Worm (Caenorhabditis elegans) whole organism, L1 larva: Measurements from ENCODE around the gene nas-19.

Experiments used
- C04F5.9 ChIP-seq: sonication (generic microtip); optimal IDR thresholded peaks from 2 replicates; lab custom pipeline; 2016; ENCODE audit warnings: missing genetic modification characterization, missing compliant biosample characterization
- C16A3.4 ChIP-seq: fragments of 150-350 bp; optimal IDR thresholded peaks from 2 replicates; lab custom pipeline; 2014; ENCODE audit warnings: missing biosample characterization, missing genetic modification characterization
- C34B4.2 ChIP-seq: sonication (generic microtip); optimal IDR thresholded peaks from 2 replicates; lab custom pipeline; 2017; ENCODE audit warnings: mild to moderate bottlenecking, missing genetic modification characterization, missing compliant biosample characterization
- Y116A8C.19 ChIP-seq: sonication (generic microtip); optimal IDR thresholded peaks from 2 replicates; lab custom pipeline; 2016; ENCODE audit warnings: missing compliant biosample characterization, missing genetic modification characterization, borderline replicate concordance
- ceh-8 ChIP-seq: fragments of 200-800 bp; sonication (Bioruptor generic); optimal IDR thresholded peaks from 2 replicates; lab custom pipeline; 2018; ENCODE audit warnings: mild to moderate bottlenecking, missing genetic modification characterization, moderate library complexity, missing compliant biosample characterization
- ceh-88 ChIP-seq: fragments of 200-800 bp; sonication (Bioruptor generic); IDR thresholded peaks from 2 replicates; pipeline ENCODE4 v1.3.6; 2022; ENCODE audit warnings: missing genetic modification characterization, missing compliant biosample characterization
- ceh-90 ChIP-seq: sonication (generic microtip); optimal IDR thresholded peaks from 2 replicates; lab custom pipeline; 2016; ENCODE audit warnings: missing genetic modification characterization, missing compliant biosample characterization
- ces-1 ChIP-seq: fragments of 150-350 bp; optimal IDR thresholded peaks from 2 replicates; lab custom pipeline; 2014; ENCODE audit warnings: missing biosample characterization, missing genetic modification reagents, missing genetic modification characterization
- dsc-1 ChIP-seq: sonication (generic microtip); optimal IDR thresholded peaks from 2 replicates; lab custom pipeline; 2016; ENCODE audit warnings: mild to moderate bottlenecking, missing genetic modification characterization, missing compliant biosample characterization
- fkh-10 ChIP-seq: sonication (generic microtip); optimal IDR thresholded peaks from 2 replicates; lab custom pipeline; 2017; ENCODE audit warnings: missing biosample characterization, missing genetic modification reagents, missing genetic modification characterization
- fkh-4 ChIP-seq: sonication (generic microtip); optimal IDR thresholded peaks from 2 replicates; lab custom pipeline; 2016; ENCODE audit warnings: missing compliant biosample characterization, missing genetic modification characterization, borderline replicate concordance
- grh-1 ChIP-seq: fragments of 200-800 bp; sonication (Bioruptor generic); IDR thresholded peaks from 2 replicates; pipeline ENCODE4 v1.3.6; 2022; ENCODE audit warnings: missing genetic modification reagents, missing genetic modification characterization, missing compliant biosample characterization
- hlh-17 ChIP-seq: fragments of 200-800 bp; sonication (Bioruptor generic); optimal IDR thresholded peaks from 2 replicates; lab custom pipeline; 2018; ENCODE audit warnings: missing genetic modification characterization, mild to moderate bottlenecking, missing compliant biosample characterization, moderate library complexity, borderline replicate concordance
- hlh-4 ChIP-seq: sonication (generic microtip); optimal IDR thresholded peaks from 2 replicates; lab custom pipeline; 2016; ENCODE audit warnings: mild to moderate bottlenecking, missing genetic modification characterization, missing compliant biosample characterization
- hpl-2 ChIP-seq: fragments of 150-350 bp; optimal IDR thresholded peaks from 2 replicates; lab custom pipeline; 2014; ENCODE audit warnings: missing biosample characterization, missing genetic modification reagents, missing genetic modification characterization
- jun-1 ChIP-seq: fragments of 150-350 bp; optimal IDR thresholded peaks from 2 replicates; lab custom pipeline; 2014; ENCODE audit warnings: missing biosample characterization, missing genetic modification reagents, missing genetic modification characterization
- lin-14 ChIP-seq: fragments of 200-800 bp; sonication (Bioruptor generic); optimal IDR thresholded peaks from 2 replicates; lab custom pipeline; 2018; ENCODE audit warnings: mild to moderate bottlenecking, missing genetic modification characterization, moderate library complexity, missing compliant biosample characterization
- lin-35 ChIP-seq, 2 experiments: fragments of 150-350 bp; optimal IDR thresholded peaks; 2 replicates each; lab custom pipeline; 2014; ENCODE audit warnings: missing biosample characterization in 2 of 2, missing genetic modification characterization in 2 of 2, missing genetic modification reagents in 2 of 2
- lir-3 ChIP-seq: sonication (generic microtip); optimal IDR thresholded peaks from 2 replicates; lab custom pipeline; 2016; ENCODE audit warnings: mild to moderate bottlenecking, missing genetic modification characterization, moderate library complexity, missing compliant biosample characterization; ENCODE audit not compliant: poor library complexity
- nhr-19 ChIP-seq: fragments of 200-800 bp; sonication (Bioruptor generic); conservative IDR thresholded peaks from 2 replicates; pipeline ENCODE4 v1.3.6; 2022; ENCODE audit warnings: missing genetic modification characterization, missing compliant biosample characterization
- nhr-47 ChIP-seq: sonication (generic microtip); optimal IDR thresholded peaks from 2 replicates; lab custom pipeline; 2016; ENCODE audit warnings: mild to moderate bottlenecking, missing genetic modification characterization, moderate library complexity, missing compliant biosample characterization
- nhr-71 ChIP-seq: sonication (generic microtip); optimal IDR thresholded peaks from 2 replicates; lab custom pipeline; 2016; ENCODE audit warnings: mild to moderate bottlenecking, missing genetic modification characterization, moderate library complexity, missing compliant biosample characterization
- pag-3 ChIP-seq: sonication (generic microtip); optimal IDR thresholded peaks from 2 replicates; lab custom pipeline; 2017; ENCODE audit warnings: missing genetic modification characterization, mild to moderate bottlenecking, missing compliant biosample characterization, antibody characterized with exemption, borderline replicate concordance; ENCODE audit not compliant: insufficient read depth
- rnt-1 ChIP-seq: sonication (generic microtip); optimal IDR thresholded peaks from 2 replicates; lab custom pipeline; 2016; ENCODE audit warnings: mild to moderate bottlenecking, missing genetic modification characterization, moderate library complexity, missing compliant biosample characterization
- skn-1 ChIP-seq: fragments of 150-350 bp; optimal IDR thresholded peaks from 2 replicates; lab custom pipeline; 2014; ENCODE audit warnings: missing biosample characterization, missing genetic modification characterization
- sox-4 ChIP-seq: sonication (generic microtip); optimal IDR thresholded peaks from 2 replicates; lab custom pipeline; 2016; ENCODE audit warnings: missing genetic modification characterization, missing compliant biosample characterization
- swsn-7 ChIP-seq: sonication (generic microtip); optimal IDR thresholded peaks from 2 replicates; lab custom pipeline; 2016; ENCODE audit warnings: missing genetic modification characterization, missing compliant biosample characterization
- tbx-2 ChIP-seq: sonication (generic microtip); optimal IDR thresholded peaks from 2 replicates; lab custom pipeline; 2016; ENCODE audit warnings: missing genetic modification characterization, missing compliant biosample characterization
- unc-130 ChIP-seq: fragments of 150-350 bp; optimal IDR thresholded peaks from 2 replicates; lab custom pipeline; 2017; ENCODE audit warnings: missing biosample characterization, missing genetic modification characterization, inconsistent platforms
- unc-86 ChIP-seq: sonication (generic microtip); optimal IDR thresholded peaks from 2 replicates; lab custom pipeline; 2016; ENCODE audit warnings: missing genetic modification characterization, missing compliant biosample characterization
- xbp-1 ChIP-seq: sonication (generic microtip); optimal IDR thresholded peaks from 2 replicates; lab custom pipeline; 2016; ENCODE audit warnings: missing genetic modification characterization, missing compliant biosample characterization
- ztf-4 ChIP-seq: fragments of 150-350 bp; optimal IDR thresholded peaks from 2 replicates; lab custom pipeline; 2014; ENCODE audit warnings: missing biosample characterization, missing genetic modification characterization

nas-19 gene

DNA sequence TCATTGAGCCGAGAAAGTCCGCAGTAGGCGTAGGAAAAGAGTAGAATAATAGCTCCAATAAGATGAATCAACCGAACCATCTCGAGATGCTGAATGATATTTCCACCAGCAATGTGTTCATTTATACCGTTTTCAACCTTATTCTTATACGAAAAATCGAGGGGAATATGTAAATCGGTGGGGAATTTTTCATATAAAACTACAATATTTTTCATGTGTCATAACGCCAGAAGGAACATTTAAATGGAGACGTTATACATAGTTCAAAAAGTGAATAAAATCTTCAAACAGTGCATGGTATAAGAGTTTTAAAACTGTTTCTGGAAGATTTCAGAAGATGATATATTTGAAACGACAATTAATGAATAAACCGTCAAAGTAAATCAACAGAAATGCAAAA is at the start of gene nas-19:
Gene nas-19, minus strand, starts transcription at position 101 of the 400 bp plus-strand sequence.
- TF ChIP-seq unc-130 (tag; lab: Kevin White, UChicago) (no peak), ztf-4 (no peak), nhr-19 (GFP tag; lab: Robert Waterston, UW) (no peak), xbp-1 (no peak), sox-4 (tag; lab: Kevin White, UChicago) (no peak), hlh-17 (GFP tag; lab: Kevin White, UChicago) (no peak), C34B4.2 (tag; lab: Kevin White, UChicago) (no peak), unc-86 (tag; lab: Kevin White, UChicago) (no peak)

DNA sequence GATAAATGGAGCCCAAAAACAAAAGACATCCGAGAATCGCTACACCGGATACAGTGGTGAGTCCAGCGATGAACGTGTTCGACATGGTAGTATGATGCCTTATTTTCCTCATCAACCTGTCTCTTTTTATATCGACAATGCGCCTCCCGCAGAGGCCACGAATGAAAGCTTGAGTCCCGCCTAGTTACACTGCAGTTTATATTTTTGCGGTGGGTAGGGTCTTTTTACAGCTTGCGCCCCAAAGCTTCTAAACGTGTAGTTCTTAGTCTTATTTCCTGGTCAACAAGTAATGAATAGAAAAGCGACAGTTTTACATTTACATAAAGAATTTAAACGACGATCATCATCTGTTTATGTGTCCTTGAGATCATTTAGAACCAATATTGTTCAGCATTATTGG is 47.7 kb upstream of the nas-19 start, which contains the start of gene col-156:
Gene col-156, minus strand, starts transcription at position 101 of the 400 bp plus-strand sequence.
- TF ChIP-seq C04F5.9 (tag; lab: Kevin White, UChicago): no peak
- TF ChIP-seq C16A3.4: no peak
- no peak for TF ChIP-seq ceh-88 (GFP tag; lab: Robert Waterston, UW)
- no peak for TF ChIP-seq grh-1 (GFP tag; lab: Robert Waterston, UW)
- TF ChIP-seq ces-1 (GFP tag; lab: Kevin White, UChicago): no peak
- TF ChIP-seq rnt-1: no peak
- no peak for TF ChIP-seq unc-86 (tag; lab: Kevin White, UChicago)
- no peak for TF ChIP-seq ceh-90 (tag; lab: Kevin White, UChicago)
- no peak for TF ChIP-seq skn-1 (tag; lab: Kevin White, UChicago)
- TF ChIP-seq ceh-8 (GFP tag; lab: Kevin White, UChicago): no peak
- TF ChIP-seq hlh-4 (tag; lab: Kevin White, UChicago): no peak
- no peak for TF ChIP-seq fkh-4 (tag; lab: Kevin White, UChicago)
- no peak for TF ChIP-seq fkh-10 (GFP tag; lab: Kevin White, UChicago)
- TF ChIP-seq, all 84 proteins: peak for 0

DNA sequence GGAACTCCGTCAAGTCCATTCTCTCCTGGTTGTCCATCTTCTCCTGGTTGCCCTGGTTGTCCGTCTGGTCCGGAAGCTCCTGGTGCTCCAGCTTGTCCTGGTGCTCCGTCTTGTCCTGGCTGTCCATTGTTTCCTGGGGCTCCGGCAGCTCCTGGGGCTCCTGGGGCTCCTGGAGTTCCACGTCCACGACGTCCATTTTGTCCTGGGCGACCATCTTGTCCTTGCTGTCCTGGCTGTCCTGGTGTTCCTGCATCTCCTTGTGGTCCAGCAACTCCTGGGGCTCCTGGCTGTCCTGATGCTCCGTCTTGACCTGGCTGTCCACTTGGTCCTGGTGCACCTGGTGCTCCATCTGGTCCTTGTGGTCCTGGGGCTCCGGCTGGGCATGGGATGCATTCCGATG is 46.9 kb upstream of the nas-19 start:
- TF ChIP-seq lir-3 (tag; lab: Kevin White, UChicago) (no peak), nhr-47 (tag; lab: Kevin White, UChicago) (no peak), swsn-7 (no peak), rnt-1 (no peak), xbp-1 (no peak), C16A3.4 (no peak), hpl-2 (no peak), Y116A8C.19 (no peak), lin-35 (GFP tag; optimal IDR thresholded peaks at IDR 0.05; lab: Kevin White, UChicago) (no peak)

DNA sequence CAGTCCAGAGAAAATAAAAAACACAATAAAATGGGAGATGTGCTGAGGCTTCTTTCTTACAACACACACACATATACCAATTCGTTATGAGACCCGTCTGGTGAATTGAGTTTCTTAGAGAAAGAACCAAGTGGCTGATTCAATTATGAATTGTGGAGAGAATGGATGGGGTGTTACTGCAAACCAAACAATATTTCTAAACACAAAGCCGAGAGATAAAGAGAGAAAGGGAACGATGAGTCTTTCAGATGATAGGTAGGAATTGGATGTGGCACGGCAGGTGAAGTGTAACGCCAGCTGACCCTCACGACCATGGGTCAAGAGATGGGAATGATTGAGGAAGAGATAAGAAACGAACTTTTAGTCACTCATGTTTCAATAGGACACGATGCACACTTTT is 43.8 kb upstream of the nas-19 start, which contains the start of gene mig-17:
Gene mig-17, plus strand, starts transcription at position 389 of the 400 bp plus-strand sequence.
- TF ChIP-seq lin-14 (GFP tag; lab: Kevin White, UChicago): peak; percentile 60
- TF ChIP-seq jun-1: no peak
- no peak for TF ChIP-seq Y116A8C.19
- peak; percentile 42 for TF ChIP-seq dsc-1 (tag; lab: Kevin White, UChicago)
- peak; percentile 72 for TF ChIP-seq pag-3 (tag; lab: Kevin White, UChicago)
- TF ChIP-seq ceh-90 (tag; lab: Kevin White, UChicago): no peak

DNA sequence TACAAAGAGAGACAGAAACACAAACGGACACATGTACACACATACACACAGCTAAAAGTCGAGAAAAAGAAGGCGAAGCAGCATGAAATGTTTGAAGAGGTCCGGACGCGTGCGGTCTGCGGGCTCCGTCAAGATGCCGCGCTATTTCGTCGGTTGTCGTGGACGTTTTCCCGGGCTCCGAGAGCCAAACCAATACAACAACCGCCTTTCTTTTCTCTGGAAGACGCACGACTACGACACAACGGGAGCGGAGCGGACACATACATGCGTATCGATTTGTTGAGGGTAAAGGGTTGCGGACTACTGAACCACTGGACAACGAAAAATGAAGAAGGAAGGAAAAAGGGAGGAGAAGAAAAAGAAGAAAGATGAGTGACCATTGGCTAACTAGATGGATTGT is 42.9 kb upstream of the nas-19 start:
- TF ChIP-seq unc-130 (tag; lab: Kevin White, UChicago) (no peak), hpl-2 (no peak), lin-35 (GFP tag; optimal IDR thresholded peaks at IDR 0.05; lab: Kevin White, UChicago) (peak in 1 of 2 experiments; percentile 6), unc-86 (tag; lab: Kevin White, UChicago) (peak; percentile 7), nhr-71 (peak; percentile 26), lin-14 (GFP tag; lab: Kevin White, UChicago) (peak; percentile 80), tbx-2 (tag; lab: Kevin White, UChicago) (peak; percentile 16), nhr-47 (tag; lab: Kevin White, UChicago) (peak; percentile 0)
